Fruit fly (Drosophila melanogaster) whole organism, embryonic: ENCODE data around the gene CHOp24.

Experiments
- Awh ChIP-seq: fragments of 200-800 bp; sonication (Bioruptor generic); IDR thresholded peaks from 2 replicates; pipeline ENCODE4, ENCODE4 v1.3.6; 2022; ENCODE audit warnings: missing biosample characterization, missing genetic modification characterization
- B-H2 ChIP-seq: fragments of 200-800 bp; sonication (Bioruptor generic); optimal IDR thresholded peaks from 2 replicates; lab custom pipeline; 2018; ENCODE audit warnings: missing biosample characterization, mild to moderate bottlenecking, missing genetic modification characterization
- CG11085 ChIP-seq: fragments of 200-800 bp; sonication (Bioruptor generic); IDR thresholded peaks from 2 replicates; pipeline ENCODE4 v1.3.6; 2022; ENCODE audit warnings: missing biosample characterization, missing genetic modification characterization
- CG11504 ChIP-seq: fragments of 200-800 bp; sonication (Bioruptor generic); optimal IDR thresholded peaks from 3 replicates; lab custom pipeline; 2019; ENCODE audit warnings: missing biosample characterization, mild to moderate bottlenecking, missing genetic modification characterization, moderate library complexity
- CG11695 ChIP-seq: fragments of 200-800 bp; sonication (Bioruptor generic); IDR thresholded peaks from 3 replicates; pipeline ENCODE4 v1.3.6; 2022; ENCODE audit warnings: missing biosample characterization, missing genetic modification characterization
- CG11723 ChIP-seq: fragments of 200-800 bp; sonication (Bioruptor generic); optimal IDR thresholded peaks from 2 replicates; lab custom pipeline; 2017; ENCODE audit warnings: missing biosample characterization, mild to moderate bottlenecking, missing genetic modification characterization
- CG15011 ChIP-seq: fragments of 200-800 bp; sonication (Bioruptor generic); optimal IDR thresholded peaks from 3 replicates; lab custom pipeline; 2018; ENCODE audit warnings: missing biosample characterization, mild to moderate bottlenecking, missing genetic modification characterization
- CG16863 ChIP-seq: fragments of 200-800 bp; sonication (Bioruptor generic); optimal IDR thresholded peaks from 3 replicates; lab custom pipeline; 2016; ENCODE audit warnings: missing biosample characterization, missing genetic modification characterization
- CG17328 ChIP-seq: fragments of 200-800 bp; sonication (Bioruptor generic); IDR thresholded peaks from 2 replicates; pipeline ENCODE4 v1.3.6; 2022; ENCODE audit warnings: missing biosample characterization, missing genetic modification characterization
- CG17829 ChIP-seq: fragments of 200-800 bp; optimal IDR thresholded peaks from 2 replicates; lab custom pipeline; 2019; ENCODE audit warnings: missing biosample characterization, mild to moderate bottlenecking, missing genetic modification characterization, moderate library complexity
- CG18011 ChIP-seq: fragments of 200-800 bp; sonication (Bioruptor generic); optimal IDR thresholded peaks from 2 replicates; lab custom pipeline; 2017; ENCODE audit warnings: missing biosample characterization, missing genetic modification characterization, mild to moderate bottlenecking, moderate library complexity, missing genotype
- CG3281 ChIP-seq: fragments of 200-800 bp; sonication (Bioruptor generic); optimal IDR thresholded peaks from 3 replicates; lab custom pipeline; 2017; ENCODE audit warnings: missing biosample characterization, mild to moderate bottlenecking, missing genetic modification characterization
- CG3407 ChIP-seq: fragments of 200-800 bp; sonication (Bioruptor generic); optimal IDR thresholded peaks from 2 replicates; lab custom pipeline; 2018; ENCODE audit warnings: missing biosample characterization, mild to moderate bottlenecking, missing genetic modification characterization
- CG34422 ChIP-seq: fragments of 200-800 bp; sonication (Bioruptor generic); IDR thresholded peaks from 3 replicates; pipeline ENCODE4 v1.3.6; 2022; ENCODE audit warnings: missing biosample characterization, missing genetic modification characterization
- CG5953 ChIP-seq: fragments of 200-800 bp; sonication (Bioruptor generic); IDR thresholded peaks from 2 replicates; pipeline ENCODE4 v1.3.6; 2022; ENCODE audit warnings: missing biosample characterization, missing genetic modification characterization
- CG6272 ChIP-seq: fragments of 200-800 bp; sonication (Bioruptor generic); IDR thresholded peaks from 2 replicates; pipeline ENCODE4 v1.3.6; 2022; ENCODE audit warnings: missing biosample characterization, missing genetic modification characterization
- CG6654 ChIP-seq: fragments of 200-800 bp; sonication (Bioruptor generic); optimal IDR thresholded peaks from 2 replicates; lab custom pipeline; 2017; ENCODE audit warnings: missing biosample characterization, mild to moderate bottlenecking, missing genetic modification characterization
- CG7928 ChIP-seq: fragments of 200-800 bp; sonication (Bioruptor generic); optimal IDR thresholded peaks from 2 replicates; lab custom pipeline; 2017; ENCODE audit warnings: missing biosample characterization, mild to moderate bottlenecking, missing genetic modification characterization
- Dll ChIP-seq: fragments of 200-800 bp; sonication (Bioruptor generic); IDR thresholded peaks from 4 replicates; pipeline ENCODE4 v1.3.6; 2022; ENCODE audit warnings: missing biosample characterization, missing genetic modification characterization; ENCODE audit not compliant: partially characterized antibody
- Dp ChIP-seq: fragments of 200-800 bp; sonication (Bioruptor generic); optimal IDR thresholded peaks from 2 replicates; lab custom pipeline; 2018; ENCODE audit warnings: missing biosample characterization, mild to moderate bottlenecking, missing genetic modification characterization, moderate library complexity
- Elba2 ChIP-seq: fragments of 200-800 bp; sonication (Bioruptor generic); optimal IDR thresholded peaks from 3 replicates; lab custom pipeline; 2016; ENCODE audit warnings: missing biosample characterization, missing genetic modification characterization
- GATAe ChIP-seq: fragments of 200-800 bp; sonication (Bioruptor generic); conservative IDR thresholded peaks from 2 replicates; pipeline ENCODE4 v1.3.6; 2022; ENCODE audit warnings: missing biosample characterization, missing genetic modification characterization
- Gug ChIP-seq: fragments of 200-800 bp; sonication (Bioruptor generic); IDR thresholded peaks from 4 replicates; pipeline ENCODE4 v1.3.6; 2022; ENCODE audit warnings: missing biosample characterization, missing genetic modification characterization
- Neu2 ChIP-seq: fragments of 200-800 bp; sonication (Bioruptor generic); optimal IDR thresholded peaks from 3 replicates; lab custom pipeline; 2016; ENCODE audit warnings: missing biosample characterization, missing genetic modification characterization, borderline replicate concordance
- Oli ChIP-seq: fragments of 200-800 bp; sonication (Bioruptor generic); optimal IDR thresholded peaks from 2 replicates; lab custom pipeline; 2018; ENCODE audit warnings: missing biosample characterization, mild to moderate bottlenecking, missing genetic modification characterization, moderate library complexity
- Poxn ChIP-seq: fragments of 200-800 bp; sonication (Bioruptor generic); IDR thresholded peaks from 2 replicates; pipeline ENCODE4 v1.3.6; 2022; ENCODE audit warnings: missing biosample characterization, missing genetic modification characterization
- Rx ChIP-seq: fragments of 200-800 bp; sonication (Bioruptor generic); IDR thresholded peaks from 2 replicates; pipeline ENCODE4 v1.3.6; 2022; ENCODE audit warnings: missing biosample characterization, missing genetic modification characterization
- Scr ChIP-seq: fragments of 200-800 bp; sonication (Bioruptor generic); IDR thresholded peaks from 2 replicates; pipeline ENCODE4 v1.3.6; 2022; ENCODE audit warnings: missing biosample characterization, missing genetic modification characterization; ENCODE audit not compliant: partially characterized antibody
- Spps ChIP-seq: fragments of 200-800 bp; sonication (Bioruptor generic); optimal IDR thresholded peaks from 2 replicates; lab custom pipeline; 2018; ENCODE audit warnings: missing biosample characterization, mild to moderate bottlenecking, missing genetic modification characterization
- Sry-δ ChIP-seq: fragments of 200-800 bp; sonication (Bioruptor generic); optimal IDR thresholded peaks from 2 replicates; lab custom pipeline; 2016; ENCODE audit warnings: missing biosample characterization, missing genetic modification characterization
- ab ChIP-seq: fragments of 200-800 bp; sonication (Bioruptor generic); optimal IDR thresholded peaks from 2 replicates; lab custom pipeline; 2016; ENCODE audit warnings: missing biosample characterization, missing genetic modification characterization
- ap ChIP-seq: fragments of 200-800 bp; sonication (Bioruptor generic); IDR thresholded peaks from 2 replicates; pipeline ENCODE4 v1.3.6; 2022; ENCODE audit warnings: missing biosample characterization, missing genetic modification characterization
- ase ChIP-seq: fragments of 200-800 bp; sonication (Bioruptor generic); IDR thresholded peaks from 3 replicates; pipeline ENCODE4 v1.3.6; 2022; ENCODE audit warnings: missing biosample characterization, missing genetic modification characterization
- ato ChIP-seq: fragments of 200-800 bp; sonication (Bioruptor generic); IDR thresholded peaks from 2 replicates; pipeline ENCODE4 v1.3.6; 2022; ENCODE audit warnings: missing biosample characterization, missing genetic modification characterization; ENCODE audit not compliant: partially characterized antibody
- crp ChIP-seq, 2 experiments: fragments of 200-800 bp; sonication (Bioruptor generic); optimal IDR thresholded peaks; 2 replicates in 1 of 2; 3 replicates in 1 of 2; lab custom pipeline; 2017; ENCODE audit warnings: missing biosample characterization in 2 of 2, missing genetic modification characterization in 2 of 2, mild to moderate bottlenecking in 1 of 2, moderate library complexity in 1 of 2
- dpn ChIP-seq, 2 experiments: fragments of 200-800 bp; sonication (Bioruptor generic); optimal IDR thresholded peaks; 3 replicates each; lab custom pipeline; 2016; ENCODE audit warnings: missing biosample characterization in 2 of 2, missing genetic modification characterization in 2 of 2
- fru ChIP-seq: fragments of >200 bp; optimal IDR thresholded peaks from 2 replicates; lab custom pipeline; 2017
- ind ChIP-seq: fragments of 200-800 bp; sonication (Bioruptor generic); optimal IDR thresholded peaks from 3 replicates; lab custom pipeline; 2016; ENCODE audit warnings: missing biosample characterization, missing genetic modification characterization
- kay ChIP-seq: fragments of 200-800 bp; sonication (Bioruptor generic); optimal IDR thresholded peaks from 2 replicates; lab custom pipeline; 2016; ENCODE audit warnings: missing biosample characterization, missing genetic modification characterization
- mam ChIP-seq: fragments of 200-800 bp; sonication (Bioruptor generic); optimal IDR thresholded peaks from 3 replicates; lab custom pipeline; 2016; ENCODE audit warnings: missing biosample characterization, missing genetic modification characterization
- mld ChIP-seq: fragments of 200-800 bp; sonication (Bioruptor generic); IDR thresholded peaks from 3 replicates; pipeline ENCODE4 v1.3.6; 2022; ENCODE audit warnings: missing biosample characterization, missing genetic modification characterization; ENCODE audit not compliant: partially characterized antibody
- oc ChIP-seq: fragments of 200-800 bp; sonication (Bioruptor generic); optimal IDR thresholded peaks from 2 replicates; lab custom pipeline; 2018; ENCODE audit warnings: missing biosample characterization, mild to moderate bottlenecking, missing genetic modification characterization, moderate library complexity
- onecut ChIP-seq: fragments of 200-800 bp; sonication (Bioruptor generic); IDR thresholded peaks from 2 replicates; pipeline ENCODE4 v1.3.6; 2022; ENCODE audit warnings: missing biosample characterization, missing genetic modification characterization
- p53 ChIP-seq: fragments of 200-800 bp; sonication (Bioruptor generic); optimal IDR thresholded peaks from 2 replicates; lab custom pipeline; 2016; ENCODE audit warnings: missing biosample characterization, missing genetic modification characterization
- pb ChIP-seq: fragments of 200-800 bp; sonication (Bioruptor generic); optimal IDR thresholded peaks from 3 replicates; lab custom pipeline; 2016; ENCODE audit warnings: missing biosample characterization, missing genetic modification characterization
- sim ChIP-seq: fragments of 200-800 bp; sonication (Bioruptor generic); IDR thresholded peaks from 2 replicates; pipeline ENCODE4 v1.3.6; 2022; ENCODE audit warnings: missing biosample characterization, missing genetic modification characterization
- slou ChIP-seq: fragments of 200-800 bp; sonication (Bioruptor generic); optimal IDR thresholded peaks from 3 replicates; lab custom pipeline; 2016; ENCODE audit warnings: missing biosample characterization, missing genetic modification characterization
- slp2 ChIP-seq: fragments of 200-800 bp; sonication (Bioruptor generic); optimal IDR thresholded peaks from 2 replicates; lab custom pipeline; 2016; ENCODE audit warnings: missing biosample characterization, missing genetic modification characterization
- tap ChIP-seq: fragments of 200-800 bp; optimal IDR thresholded peaks from 3 replicates; lab custom pipeline; 2019; ENCODE audit warnings: missing biosample characterization, mild to moderate bottlenecking, missing genetic modification characterization, moderate library complexity
- tx ChIP-seq: fragments of 200-800 bp; sonication (Bioruptor generic); optimal IDR thresholded peaks from 2 replicates; lab custom pipeline; 2016; ENCODE audit warnings: missing biosample characterization, missing genetic modification characterization
- zen ChIP-seq: fragments of 200-800 bp; sonication (Bioruptor generic); optimal IDR thresholded peaks from 3 replicates; lab custom pipeline; 2018; ENCODE audit warnings: missing biosample characterization, mild to moderate bottlenecking, missing genetic modification characterization, moderate library complexity
- zfh2 ChIP-seq: fragments of 200-800 bp; sonication (Bioruptor generic); optimal IDR thresholded peaks from 2 replicates; lab custom pipeline; 2016; ENCODE audit warnings: missing biosample characterization, missing genetic modification characterization

The CHOp24 gene

dm6 chrX:4581769-4582168 lies 41.1 kb downstream of the CHOp24 start (continued):
- TF ChIP-seq ato (GFP tag; lab: Robert Waterston, UW) = no peak
- no peak for TF ChIP-seq CG11723 (GFP tag; lab: Kevin White, UChicago)
- peak; percentile 32 for TF ChIP-seq Spps (tag; lab: Kevin White, UChicago)
- TF ChIP-seq CG11504 (tag; lab: Kevin White, UChicago) = peak; percentile 62
- TF ChIP-seq GATAe (GFP tag; lab: Robert Waterston, UW) = no peak
- TF ChIP-seq mld (GFP tag; lab: Robert Waterston, UW) = no peak
- no peak for TF ChIP-seq zen (tag; lab: Kevin White, UChicago)
- TF ChIP-seq ind (GFP tag; lab: Kevin White, UChicago) = peak; percentile 17
- TF ChIP-seq B-H2 = no peak
- no peak for TF ChIP-seq Neu2 (GFP tag; lab: Kevin White, UChicago)
- TF ChIP-seq pb (GFP tag; lab: Kevin White, UChicago) = no peak
- 0 out of 2 replicates have a peak, but pooled peaks have one; percentile 17 for TF ChIP-seq sim (GFP tag; lab: Robert Waterston, UW)
- TF ChIP-seq mam (GFP tag; lab: Kevin White, UChicago) = no peak
- no peak for TF ChIP-seq ase (GFP tag; lab: Robert Waterston, UW)
- TF ChIP-seq CG3407 (GFP tag; lab: Kevin White, UChicago) = peak; percentile 9
- peak; percentile 27 for TF ChIP-seq CG6654 (GFP tag; lab: Kevin White, UChicago)
- TF ChIP-seq Rx (GFP tag; lab: Robert Waterston, UW) = no peak
- TF ChIP-seq tx (GFP tag; lab: Kevin White, UChicago) = no peak
- TF ChIP-seq Scr (GFP tag; lab: Robert Waterston, UW) = no peak
- no peak for TF ChIP-seq oc (tag; lab: Kevin White, UChicago)
- no peak for TF ChIP-seq kay (GFP tag; lab: Kevin White, UChicago)
- no peak for TF ChIP-seq Dll (GFP tag; lab: Robert Waterston, UW)
- TF ChIP-seq ab (GFP tag; lab: Kevin White, UChicago) = no peak
- no peak for TF ChIP-seq Poxn (GFP tag; lab: Robert Waterston, UW)
- no peak for TF ChIP-seq CG15011 (GFP tag; lab: Kevin White, UChicago)
- no peak for TF ChIP-seq dpn (GFP tag; optimal IDR thresholded peaks at IDR 0.05; lab: Kevin White, UChicago)
- TF ChIP-seq CG18011 = no peak
- peak; percentile 27 for TF ChIP-seq CG17829 (tag; lab: Kevin White, UChicago)
- no peak for TF ChIP-seq zfh2 (GFP tag; lab: Kevin White, UChicago)
- TF ChIP-seq CG11085 (GFP tag; lab: Robert Waterston, UW) = no peak
- TF ChIP-seq crp (GFP tag; optimal IDR thresholded peaks at IDR 0.05; lab: Kevin White, UChicago) = no peak
- no peak for TF ChIP-seq Sry-δ (GFP tag; lab: Kevin White, UChicago)
- peak; percentile 30 for TF ChIP-seq CG16863 (GFP tag; lab: Kevin White, UChicago)
- peak; percentile 27 for TF ChIP-seq slp2 (GFP tag; lab: Kevin White, UChicago)
- TF ChIP-seq CG3281 = no peak
- no peak for TF ChIP-seq Elba2
- TF ChIP-seq Gug (GFP tag; lab: Robert Waterston, UW) = no peak
- TF ChIP-seq p53 (GFP tag; lab: Kevin White, UChicago) = no peak
- TF ChIP-seq tap (tag; lab: Kevin White, UChicago) = no peak
- TF ChIP-seq fru = no peak
- no peak for TF ChIP-seq slou (GFP tag; lab: Kevin White, UChicago)
- no peak for TF ChIP-seq Awh (GFP tag; lab: Robert Waterston, UW)
- TF ChIP-seq CG7928 = no peak
- no peak for TF ChIP-seq onecut
- peak; percentile 51 for TF ChIP-seq Oli (tag; lab: Kevin White, UChicago)
- peak; percentile 41 for TF ChIP-seq CG17328 (GFP tag; lab: Robert Waterston, UW)
- TF ChIP-seq Dp (GFP tag; lab: Kevin White, UChicago) = no peak
- no peak for TF ChIP-seq CG5953 (GFP tag; lab: Robert Waterston, UW)
- no peak for TF ChIP-seq ap (GFP tag; lab: Robert Waterston, UW)
- TF ChIP-seq CG11695 = 0 out of 3 replicates have a peak, but pooled peaks have one; percentile 30
- TF ChIP-seq CG6272 (GFP tag; lab: Robert Waterston, UW) = no peak
- TF ChIP-seq CG34422 (GFP tag; lab: Robert Waterston, UW) = peak; percentile 34; the same call in 1 of the 3 replicates
